Worm (Caenorhabditis elegans): ENCODE data around the gene C04A11.1.

DNA sequence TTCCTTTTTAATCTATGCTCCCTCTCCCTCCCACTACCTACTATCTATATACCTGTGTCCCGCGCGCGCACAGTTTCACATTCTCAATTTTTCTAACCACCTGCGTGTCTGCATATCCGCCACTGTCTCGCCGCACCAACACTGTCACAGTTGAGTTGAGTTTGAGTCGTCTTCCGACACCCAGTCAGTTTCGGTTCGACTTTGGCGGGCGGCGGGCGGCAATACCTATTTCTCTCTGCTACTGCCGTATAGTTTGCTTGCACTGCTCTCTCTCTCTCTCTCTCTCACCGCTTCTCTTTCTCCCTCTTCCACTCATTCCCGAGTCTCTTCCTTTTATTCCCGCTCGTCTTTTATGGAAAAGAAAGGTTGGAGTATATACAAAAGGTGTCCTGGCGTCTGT is 15.1 kb downstream of the C04A11.1 start:
- TF ChIP-seq pqm-1 (tag; optimal IDR thresholded peaks at IDR 0.05) (no peak), nhr-77 (tag; optimal IDR thresholded peaks at IDR 0.05) (no peak), pha-4 (tag; optimal IDR thresholded peaks at IDR 0.05) (peak; percentile 37), hmg-11 (tag; optimal IDR thresholded peaks at IDR 0.05) (no peak), ztf-4 (tag; optimal IDR thresholded peaks at IDR 0.05) (no peak), elt-1 (tag; optimal IDR thresholded peaks at IDR 0.05) (no peak), ceh-16 (tag; optimal IDR thresholded peaks at IDR 0.05) (no peak)
